Fruit fly (Drosophila melanogaster) whole organism: Measurements from ENCODE around the gene CG31826.

ENCODE experiments used
- EcR ChIP-seq, 2 experiments: fragments of >200 bp; optimal IDR thresholded peaks; 2 replicates each; lab custom pipeline; 2017; ENCODE audit warnings: missing biosample characterization in 2 of 2, missing genetic modification characterization in 2 of 2, missing genetic modification reagents in 2 of 2
- pan ChIP-seq: fragments of >200 bp; optimal IDR thresholded peaks from 2 replicates; lab custom pipeline; 2017
- psq ChIP-seq: fragments of >200 bp; optimal IDR thresholded peaks from 2 replicates; lab custom pipeline; 2017
- usp ChIP-seq: fragments of >200 bp; optimal IDR thresholded peaks from 2 replicates; lab custom pipeline; 2017; ENCODE audit warnings: missing biosample characterization, missing genetic modification characterization, mixed read lengths

- TF ChIP-seq psq (lab: Kevin White, UChicago) = no peak
- no peak for TF ChIP-seq pan (lab: Kevin White, UChicago)
- no peak for TF ChIP-seq EcR (GFP tag; optimal IDR thresholded peaks at IDR 0.05; lab: Kevin White, UChicago)
- TF ChIP-seq usp = no peak
These were observed 4.8 kb downstream of the CG31826 start, which contains the start of gene wek for dm6 chr2L:15768097-15768496.
